Worm (Caenorhabditis elegans): ENCODE data around the gene gap-2.

DNA sequence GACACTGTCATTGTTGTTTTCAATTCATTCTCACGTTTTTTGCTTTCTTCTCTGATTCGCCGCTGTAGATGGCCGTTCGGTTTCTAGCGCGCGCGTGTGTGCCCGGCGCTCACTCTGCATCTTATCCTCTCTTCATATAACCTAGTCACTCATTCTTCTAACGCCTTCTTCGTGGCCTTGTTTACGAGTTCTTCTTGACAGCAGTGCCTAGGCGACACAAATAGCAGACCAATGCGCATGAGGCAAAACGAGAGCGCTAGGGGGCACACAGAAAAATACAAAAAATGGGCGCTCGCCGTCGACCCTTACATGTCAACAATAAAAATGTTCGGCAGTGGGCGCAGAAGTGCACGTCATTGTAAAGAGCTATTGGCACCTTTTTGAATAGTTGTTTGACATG lies 78.8 kb downstream of the gap-2 start:
- TF ChIP-seq dao-5 (tag; optimal IDR thresholded peaks at IDR 0.05) (no peak), W03F9.2 (tag; optimal IDR thresholded peaks at IDR 0.05) (no peak)

Measured in whole organism, L4/young adult.